Worm (Caenorhabditis elegans) whole organism, L4 larva: ENCODE data around the gene B0250.5.

ENCODE experiments used
- F26F4.8 ChIP-seq: fragments of 200-800 bp; sonication (Bioruptor generic); conservative IDR thresholded peaks from 2 replicates; pipeline ENCODE4 v1.3.6; 2022; ENCODE audit warnings: missing genetic modification characterization, missing compliant biosample characterization
- F44E2.7 ChIP-seq: fragments of 200-800 bp; sonication (Bioruptor generic); IDR thresholded peaks from 2 replicates; pipeline ENCODE4 v2.1.2; 2022; ENCODE audit warnings: missing genetic modification characterization, missing compliant biosample characterization
- F49E8.2 ChIP-seq: sonication (generic microtip); optimal IDR thresholded peaks from 2 replicates; lab custom pipeline; 2016; ENCODE audit warnings: missing compliant biosample characterization, mild to moderate bottlenecking, missing genetic modification characterization, borderline replicate concordance
- T20F7.1 ChIP-seq: fragments of 200-800 bp; sonication (Bioruptor generic); optimal IDR thresholded peaks from 2 replicates; lab custom pipeline; 2018; ENCODE audit warnings: mild to moderate bottlenecking, missing genetic modification characterization, missing compliant biosample characterization
- Y5F2A.4 ChIP-seq: fragments of 200-800 bp; sonication (Bioruptor generic); optimal IDR thresholded peaks from 2 replicates; lab custom pipeline; 2018; ENCODE audit warnings: mild to moderate bottlenecking, missing genetic modification characterization, missing compliant biosample characterization
- aha-1 ChIP-seq: fragments of 150-350 bp; peaks from one replicate; lab custom pipeline; 2014; ENCODE audit warnings: missing biosample characterization, missing genetic modification characterization
- ceh-20 ChIP-seq: fragments of 200-800 bp; sonication (Bioruptor generic); IDR thresholded peaks from 2 replicates; pipeline ENCODE4 v1.3.6; 2022; ENCODE audit warnings: missing genetic modification reagents, missing genetic modification characterization, missing compliant biosample characterization
- ceh-28 ChIP-seq: fragments of 150-350 bp; optimal IDR thresholded peaks from 2 replicates; lab custom pipeline; 2014; ENCODE audit warnings: missing biosample characterization, missing genetic modification reagents, missing genetic modification characterization
- ceh-44 ChIP-seq: fragments of 200-800 bp; sonication (Bioruptor generic); IDR thresholded peaks from 2 replicates; pipeline ENCODE4 v1.3.6; 2022; ENCODE audit warnings: missing genetic modification reagents, missing genetic modification characterization, missing compliant biosample characterization
- ceh-82 ChIP-seq: sonication (generic microtip); optimal IDR thresholded peaks from 2 replicates; lab custom pipeline; 2017; ENCODE audit warnings: missing biosample characterization, missing genetic modification characterization
- ces-1 ChIP-seq: fragments of 150-350 bp; sonication (generic microtip); optimal IDR thresholded peaks from 4 replicates; lab custom pipeline; 2014; ENCODE audit warnings: missing biosample characterization, missing genetic modification reagents, missing genetic modification characterization
- daf-19 ChIP-seq: fragments of 200-800 bp; sonication (Bioruptor generic); conservative IDR thresholded peaks from 2 replicates; pipeline ENCODE4 v1.3.6; 2022; ENCODE audit warnings: missing genetic modification characterization, missing compliant biosample characterization
- daf-8 ChIP-seq: fragments of 200-800 bp; sonication (Bioruptor generic); IDR thresholded peaks from 2 replicates; pipeline ENCODE4 v1.3.6; 2022; ENCODE audit warnings: missing genetic modification characterization, missing compliant biosample characterization
- dmd-9 ChIP-seq: fragments of 200-800 bp; sonication (Bioruptor generic); IDR thresholded peaks from 2 replicates; pipeline ENCODE4 v1.3.6; 2022; ENCODE audit warnings: missing genetic modification reagents, missing genetic modification characterization, missing compliant biosample characterization
- fos-1 ChIP-seq: fragments of 150-350 bp; optimal IDR thresholded peaks from 2 replicates; lab custom pipeline; 2014; ENCODE audit warnings: missing biosample characterization, missing genetic modification characterization
- hlh-11 ChIP-seq: fragments of 200-800 bp; sonication (Bioruptor generic); optimal IDR thresholded peaks from 2 replicates; lab custom pipeline; 2018; ENCODE audit warnings: mild to moderate bottlenecking, missing genetic modification characterization, missing compliant biosample characterization
- hmg-1.1 ChIP-seq: fragments of 200-800 bp; sonication (Bioruptor generic); IDR thresholded peaks from 2 replicates; pipeline ENCODE4 v1.3.6; 2022; ENCODE audit warnings: missing genetic modification reagents, missing genetic modification characterization, missing compliant biosample characterization
- lim-7 ChIP-seq: fragments of 200-800 bp; sonication (Bioruptor generic); IDR thresholded peaks from 2 replicates; pipeline ENCODE4 v1.3.6; 2022; ENCODE audit warnings: missing genetic modification characterization, missing compliant biosample characterization
- lin-13 ChIP-seq: fragments of 150-350 bp; optimal IDR thresholded peaks from 2 replicates; lab custom pipeline; 2014; ENCODE audit warnings: missing biosample characterization, missing genetic modification reagents, missing genetic modification characterization
- lin-38 ChIP-seq: fragments of 200-800 bp; sonication (Bioruptor generic); IDR thresholded peaks from 2 replicates; pipeline ENCODE4 v1.3.6; 2022; ENCODE audit warnings: missing genetic modification reagents, missing genetic modification characterization, missing compliant biosample characterization
- lin-39 ChIP-seq: fragments of 150-350 bp; optimal IDR thresholded peaks from 2 replicates; lab custom pipeline; 2014; ENCODE audit warnings: missing biosample characterization, missing genetic modification reagents, missing genetic modification characterization
- lsy-2 ChIP-seq, 2 experiments: fragments of 150-350 bp in 1 of 2; sonication (generic microtip) in 1 of 2; optimal IDR thresholded peaks; 2 replicates each; lab custom pipeline; 2014 to 2017; ENCODE audit warnings: missing biosample characterization in 2 of 2, missing genetic modification characterization in 2 of 2
- madf-5 ChIP-seq, 2 experiments: fragments of 200-800 bp; sonication (Bioruptor generic); IDR thresholded peaks; 2 replicates each; pipeline ENCODE4 v1.3.6; 2022; ENCODE audit warnings: missing compliant biosample characterization in 2 of 2, missing genetic modification characterization in 2 of 2
- mep-1 ChIP-seq: fragments of 150-350 bp; sonication (generic microtip); optimal IDR thresholded peaks from 3 replicates; lab custom pipeline; 2014; ENCODE audit warnings: missing biosample characterization, missing genetic modification characterization
- mes-2 ChIP-seq: sonication (generic microtip); optimal IDR thresholded peaks from 2 replicates; lab custom pipeline; 2016; ENCODE audit warnings: missing genotype, mild to moderate bottlenecking, missing genetic modification characterization, missing compliant biosample characterization; ENCODE audit not compliant: poor library complexity, severe bottlenecking
- nhr-11 ChIP-seq: fragments of 150-350 bp; optimal IDR thresholded peaks from 2 replicates; lab custom pipeline; 2014; ENCODE audit warnings: missing biosample characterization, missing genetic modification characterization
- nhr-111 ChIP-seq: fragments of 200-800 bp; sonication (Bioruptor generic); optimal IDR thresholded peaks from 2 replicates; lab custom pipeline; 2018; ENCODE audit warnings: mild to moderate bottlenecking, missing genetic modification characterization, missing compliant biosample characterization
- nhr-237 ChIP-seq: sonication (generic microtip); optimal IDR thresholded peaks from 2 replicates; lab custom pipeline; 2017; ENCODE audit warnings: missing biosample characterization, missing genetic modification characterization
- nhr-25 ChIP-seq: sonication (generic microtip); optimal IDR thresholded peaks from 2 replicates; lab custom pipeline; 2017; ENCODE audit warnings: missing genetic modification characterization, mild to moderate bottlenecking, missing compliant biosample characterization, antibody characterized with exemption, moderate library complexity, borderline replicate concordance; ENCODE audit not compliant: insufficient read depth
- nhr-6 ChIP-seq: fragments of 150-350 bp; optimal IDR thresholded peaks from 2 replicates; lab custom pipeline; 2014; ENCODE audit warnings: missing biosample characterization, missing genetic modification characterization
- nhr-77 ChIP-seq: fragments of 150-350 bp; optimal IDR thresholded peaks from 2 replicates; lab custom pipeline; 2014; ENCODE audit warnings: missing biosample characterization, missing genetic modification characterization
- pqm-1 ChIP-seq: sonication (generic microtip); optimal IDR thresholded peaks from 2 replicates; lab custom pipeline; 2017; ENCODE audit warnings: missing biosample characterization, missing genetic modification characterization
- skn-1 ChIP-seq: fragments of 150-350 bp; optimal IDR thresholded peaks from 2 replicates; lab custom pipeline; 2014; ENCODE audit warnings: missing biosample characterization, missing genetic modification characterization
- snpc-1.2 ChIP-seq: fragments of 200-800 bp; sonication (Bioruptor generic); IDR thresholded peaks from 2 replicates; pipeline ENCODE4 v1.3.6; 2022; ENCODE audit warnings: missing genetic modification reagents, missing genetic modification characterization, missing compliant biosample characterization
- tag-97 ChIP-seq: fragments of 200-800 bp; sonication (Bioruptor generic); IDR thresholded peaks from 2 replicates; pipeline ENCODE4 v1.3.6; 2022; ENCODE audit warnings: missing genetic modification characterization, missing compliant biosample characterization
- tra-1 ChIP-seq: fragments of 200-800 bp; sonication (Bioruptor generic); IDR thresholded peaks from 2 replicates; pipeline ENCODE4 v1.3.6; 2022; ENCODE audit warnings: missing genetic modification reagents, missing genetic modification characterization, missing compliant biosample characterization
- unc-130 ChIP-seq: sonication (generic microtip); optimal IDR thresholded peaks from 2 replicates; lab custom pipeline; 2016; ENCODE audit warnings: missing genetic modification reagents, missing genetic modification characterization, missing compliant biosample characterization
- unc-39 ChIP-seq: sonication (generic microtip); optimal IDR thresholded peaks from 2 replicates; lab custom pipeline; 2017; ENCODE audit warnings: missing biosample characterization, missing genetic modification characterization
- zag-1 ChIP-seq: fragments of 150-350 bp; optimal IDR thresholded peaks from 2 replicates; lab custom pipeline; 2014; ENCODE audit warnings: missing biosample characterization, missing genetic modification characterization
- zfp-2 ChIP-seq: sonication (generic microtip); optimal IDR thresholded peaks from 2 replicates; lab custom pipeline; 2016; ENCODE audit warnings: mild to moderate bottlenecking, missing genetic modification characterization, missing compliant biosample characterization
- ztf-11 ChIP-seq: fragments of 150-350 bp; optimal IDR thresholded peaks from 2 replicates; lab custom pipeline; 2014; ENCODE audit warnings: missing biosample characterization, missing genetic modification characterization
- ztf-7 ChIP-seq: fragments of 150-350 bp; optimal IDR thresholded peaks from 2 replicates; lab custom pipeline; 2014; ENCODE audit warnings: missing biosample characterization, missing genetic modification characterization

Gene B0250.5

ce11 chrV:20470385-20470784 lies 23.3 kb upstream of the B0250.5 start, which contains the start of gene B0250.8:
Gene B0250.8, minus strand, starts transcription at chrV:20470485.
- no peak for TF ChIP-seq ceh-44
- TF ChIP-seq, all 104 proteins: peak for 0

ce11 chrV:20475029-20475428 lies 18.7 kb upstream of the B0250.5 start:
- TF ChIP-seq F44E2.7 (GFP tag; lab: Robert Waterston, UW) (0 out of 2 replicates have a peak, but pooled peaks have one; percentile 43), mep-1 (tag; lab: Kevin White, UChicago) (no peak), aha-1 (tag; lab: Kevin White, UChicago) (peak; percentile 92)

ce11 chrV:20475830-20476229 lies 17.9 kb upstream of the B0250.5 start, which contains the start of gene B0250.7:
Gene B0250.7, minus strand, starts transcription at chrV:20476061.
- TF ChIP-seq ztf-11 (tag; lab: Kevin White, UChicago) (no peak), ceh-20 (GFP tag; lab: Robert Waterston, UW) (no peak), lim-7 (no peak), dmd-9 (GFP tag; lab: Robert Waterston, UW) (no peak), F44E2.7 (GFP tag; lab: Robert Waterston, UW) (no peak), daf-19 (no peak), zfp-2 (tag; lab: Kevin White, UChicago) (no peak), skn-1 (tag; lab: Kevin White, UChicago) (no peak), zag-1 (tag; lab: Kevin White, UChicago) (no peak)

ce11 chrV:20476514-20476913 lies 17.2 kb upstream of the B0250.5 start:
- TF ChIP-seq unc-130 (GFP tag; lab: Kevin White, UChicago) = peak; percentile 15
- no peak for TF ChIP-seq nhr-11 (tag; lab: Kevin White, UChicago)
- TF ChIP-seq Y5F2A.4 (GFP tag; lab: Kevin White, UChicago) = no peak

- TF ChIP-seq T20F7.1 (GFP tag; lab: Kevin White, UChicago) (no peak), lsy-2 (tag; optimal IDR thresholded peaks at IDR 0.05; lab: Kevin White, UChicago) (peak in 1 of 2 experiments; percentile 50), F26F4.8 (GFP tag; lab: Robert Waterston, UW) (no peak)
- TF ChIP-seq, all 104 proteins: peak for 1
Measured at ce11 chrV:20476981-20477380, 16.7 kb upstream of the B0250.5 start.

- TF ChIP-seq lin-38 (GFP tag; lab: Robert Waterston, UW) = peak; percentile 44; the same call in 1 of the 2 replicates
- no peak for TF ChIP-seq lin-39
- peak; percentile 0 to 73 for TF ChIP-seq lsy-2 (tag; optimal IDR thresholded peaks at IDR 0.05; lab: Kevin White, UChicago)
- TF ChIP-seq lin-13 = no peak
- no peak for TF ChIP-seq nhr-25 (tag; lab: Kevin White, UChicago)
- TF ChIP-seq nhr-6 = peak; percentile 26
- no peak for TF ChIP-seq snpc-1.2 (GFP tag; lab: Robert Waterston, UW)
- no peak for TF ChIP-seq ztf-7 (tag; lab: Kevin White, UChicago)
- no peak for TF ChIP-seq ceh-28
- peak; percentile 82 for TF ChIP-seq mes-2
- no peak for TF ChIP-seq F49E8.2 (tag; lab: Kevin White, UChicago)
- TF ChIP-seq nhr-237 (tag; lab: Kevin White, UChicago) = no peak
- TF ChIP-seq hlh-11 (tag; lab: Kevin White, UChicago) = peak; percentile 55
- TF ChIP-seq daf-8 (GFP tag; lab: Robert Waterston, UW) = no peak
- no peak for TF ChIP-seq tra-1 (GFP tag; lab: Robert Waterston, UW)
- TF ChIP-seq unc-39 (tag; lab: Kevin White, UChicago) = no peak
- no peak for TF ChIP-seq hmg-1.1 (GFP tag; lab: Robert Waterston, UW)
- TF ChIP-seq madf-5 (GFP tag; IDR thresholded peaks at IDR 0.05; lab: Robert Waterston, UW) = no peak
- TF ChIP-seq ces-1 (GFP tag; lab: Kevin White, UChicago) = no peak
- TF ChIP-seq fos-1 (tag; lab: Kevin White, UChicago) = no peak
- TF ChIP-seq tag-97 = no peak
- peak; percentile 29 for TF ChIP-seq nhr-77 (tag; lab: Kevin White, UChicago)
- no peak for TF ChIP-seq nhr-111 (GFP tag; lab: Kevin White, UChicago)
- no peak for TF ChIP-seq pqm-1
- TF ChIP-seq ceh-82 (tag; lab: Kevin White, UChicago) = no peak
Measured at ce11 chrV:20479013-20479739, 14.5 kb upstream of the B0250.5 start, which contains the start of the genes calf-1 and rpl-2. Gene calf-1, minus strand, starts transcription at chrV:20479089. Gene rpl-2, plus strand, starts transcription at chrV:20479689.
